Fruit fly (Drosophila melanogaster) whole organism, wandering third instar larva: ENCODE results near the gene CG11563.

Experiments
- Dif ChIP-seq: fragments of 200-275, 200-300 bp; sonication (Bioruptor generic); optimal IDR thresholded peaks from 2 replicates; lab custom pipeline; 2018; ENCODE audit warnings: missing biosample characterization, missing genetic modification characterization; ENCODE audit not compliant: partially characterized antibody
- GATAd ChIP-seq: sonication (Bioruptor generic); optimal IDR thresholded peaks from 2 replicates; lab custom pipeline; 2016; ENCODE audit warnings: missing biosample characterization, missing genetic modification characterization
- OdsH ChIP-seq: fragments of 200-800 bp; sonication (Bioruptor generic); optimal IDR thresholded peaks from 2 replicates; lab custom pipeline; 2016; ENCODE audit warnings: missing biosample characterization, mild to moderate bottlenecking, missing genetic modification characterization
- br ChIP-seq: fragments of 200-800 bp; sonication (Bioruptor generic); optimal IDR thresholded peaks from 2 replicates; lab custom pipeline; 2016; ENCODE audit warnings: missing biosample characterization, missing genetic modification characterization
- brk ChIP-seq: fragments of 200-800 bp; sonication (Bioruptor generic); optimal IDR thresholded peaks from 2 replicates; lab custom pipeline; 2016; ENCODE audit warnings: missing biosample characterization, mild to moderate bottlenecking, missing genetic modification characterization
- ey ChIP-seq: fragments of 200-800 bp; sonication (Bioruptor generic); optimal IDR thresholded peaks from 2 replicates; lab custom pipeline; 2016; ENCODE audit warnings: missing biosample characterization, missing genetic modification characterization
- h ChIP-seq: fragments of 200-800 bp; sonication (Bioruptor generic); optimal IDR thresholded peaks from 3 replicates; lab custom pipeline; 2016; ENCODE audit warnings: missing biosample characterization, mild to moderate bottlenecking, missing genetic modification characterization
- usp ChIP-seq: fragments of >200 bp; optimal IDR thresholded peaks from 2 replicates; lab custom pipeline; 2017; ENCODE audit warnings: missing biosample characterization, missing genetic modification characterization

DNA sequence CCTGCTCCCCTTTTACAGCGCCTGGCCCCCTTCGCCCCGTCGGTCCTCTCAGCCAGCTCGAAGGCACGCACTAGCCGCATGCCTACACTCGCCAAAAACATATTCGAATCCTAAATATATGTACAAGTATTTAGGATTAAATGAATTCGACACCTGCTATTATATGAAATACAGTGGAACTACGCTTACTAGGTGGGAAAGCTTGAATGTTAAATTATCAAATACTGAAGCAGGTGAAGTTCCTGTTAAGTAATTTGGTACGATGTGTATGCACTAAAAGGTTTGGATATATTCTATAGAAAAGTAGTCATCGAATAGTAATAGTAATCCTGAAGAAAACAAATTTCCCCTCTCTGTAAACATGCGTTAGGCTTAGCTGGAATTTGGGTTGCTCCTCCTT, 47.1 kb upstream of the CG11563 start:
- TF ChIP-seq usp (GFP tag; lab: Kevin White, UChicago) (no peak), GATAd (GFP tag; lab: Kevin White, UChicago) (no peak), Dif (no peak), ey (no peak), br (no peak), h (GFP tag; lab: Kevin White, UChicago) (no peak), OdsH (GFP tag; lab: Kevin White, UChicago) (no peak), brk (GFP tag; lab: Kevin White, UChicago) (no peak)
